Fruit fly (Drosophila melanogaster) whole organism, prepupa: ENCODE data around the gene Glut3.
A peak's percentile ranks its signal among the peaks of the same experiment; 100 is the strongest.

ENCODE experiments used
- Blimp-1 ChIP-seq: fragments of 200-800 bp; sonication (Bioruptor generic); optimal IDR thresholded peaks from 3 replicates; lab custom pipeline; 2017; ENCODE audit warnings: missing biosample characterization, missing genetic modification characterization, mild to moderate bottlenecking, moderate library complexity, missing genetic modification reagents
- CG11762 ChIP-seq: fragments of 200-800 bp; sonication (Bioruptor generic); optimal IDR thresholded peaks from 3 replicates; lab custom pipeline; 2016; ENCODE audit warnings: missing biosample characterization, missing genetic modification characterization; ENCODE audit not compliant: insufficient read depth
- CG11902 ChIP-seq: fragments of 200-800 bp; sonication (Bioruptor generic); optimal IDR thresholded peaks from 3 replicates; lab custom pipeline; 2016; ENCODE audit warnings: missing biosample characterization, missing genetic modification characterization
- CG15336 ChIP-seq: fragments of 200-800 bp; sonication (Bioruptor generic); IDR thresholded peaks from 2 replicates; pipeline ENCODE4 v1.3.6; 2022; ENCODE audit warnings: missing biosample characterization, missing genetic modification characterization
- CG34406 ChIP-seq: fragments of 200-800 bp; sonication (Bioruptor generic); optimal IDR thresholded peaks from 3 replicates; lab custom pipeline; 2016; ENCODE audit warnings: missing biosample characterization, missing genetic modification characterization
- CG6792 ChIP-seq: fragments of 200-800 bp; sonication (Bioruptor generic); optimal IDR thresholded peaks from 3 replicates; lab custom pipeline; 2016; ENCODE audit warnings: missing biosample characterization, missing genetic modification characterization
- CG6808 ChIP-seq: fragments of 200-800 bp; sonication (Bioruptor generic); optimal IDR thresholded peaks from 3 replicates; lab custom pipeline; 2017; ENCODE audit warnings: missing biosample characterization, missing genetic modification characterization, mild to moderate bottlenecking, moderate library complexity, missing genetic modification reagents
- CG7368 ChIP-seq: fragments of 200-800 bp; sonication (Bioruptor generic); optimal IDR thresholded peaks from 3 replicates; lab custom pipeline; 2016; ENCODE audit warnings: missing biosample characterization, missing genetic modification characterization
- CG8632 ChIP-seq: fragments of 200-800 bp; sonication (Bioruptor generic); optimal IDR thresholded peaks from 3 replicates; lab custom pipeline; 2016; ENCODE audit warnings: missing biosample characterization, missing genetic modification characterization
- Eip75B ChIP-seq: fragments of 200-800 bp; sonication (Bioruptor generic); optimal IDR thresholded peaks from 3 replicates; lab custom pipeline; 2016; ENCODE audit warnings: missing biosample characterization, missing genetic modification characterization
- Eip93F ChIP-seq: fragments of 200-800 bp; sonication (Bioruptor generic); optimal IDR thresholded peaks from 2 replicates; lab custom pipeline; 2016; ENCODE audit warnings: missing biosample characterization, mild to moderate bottlenecking, missing genetic modification characterization
- Hr38 ChIP-seq: sonication (Bioruptor generic); optimal IDR thresholded peaks from 2 replicates; lab custom pipeline; 2016; ENCODE audit warnings: missing biosample characterization, missing genetic modification characterization
- Hr4 ChIP-seq: fragments of 200-800 bp; sonication (Bioruptor generic); optimal IDR thresholded peaks from 3 replicates; lab custom pipeline; 2016; ENCODE audit warnings: missing biosample characterization, missing genetic modification characterization
- Lpt ChIP-seq: fragments of 200-800 bp; sonication (Bioruptor generic); optimal IDR thresholded peaks from 3 replicates; lab custom pipeline; 2016; ENCODE audit warnings: missing biosample characterization, missing genetic modification characterization
- Met ChIP-seq: fragments of 200-800 bp; sonication (Bioruptor generic); optimal IDR thresholded peaks from 3 replicates; lab custom pipeline; 2016; ENCODE audit warnings: missing biosample characterization, missing genetic modification characterization
- OdsH ChIP-seq: fragments of 200-800 bp; sonication (Bioruptor generic); optimal IDR thresholded peaks from 3 replicates; lab custom pipeline; 2016; ENCODE audit warnings: missing biosample characterization, missing genetic modification characterization
- Smox ChIP-seq: fragments of 200-800 bp; sonication (Bioruptor generic); optimal IDR thresholded peaks from 3 replicates; lab custom pipeline; 2016; ENCODE audit warnings: missing biosample characterization, missing genetic modification characterization
- Sox102F ChIP-seq: fragments of 200-800 bp; sonication (Bioruptor generic); optimal IDR thresholded peaks from 2 replicates; lab custom pipeline; 2016; ENCODE audit warnings: missing biosample characterization, mild to moderate bottlenecking, missing genetic modification characterization
- Sox14 ChIP-seq: fragments of 200-800 bp; sonication (Bioruptor generic); optimal IDR thresholded peaks from 3 replicates; lab custom pipeline; 2016; ENCODE audit warnings: missing biosample characterization, missing genetic modification characterization
- acj6 ChIP-seq: fragments of 200-800 bp; sonication (Bioruptor generic); optimal IDR thresholded peaks from 3 replicates; lab custom pipeline; 2016; ENCODE audit warnings: missing biosample characterization, missing genetic modification characterization
- dac ChIP-seq: fragments of 200-800 bp; sonication (Bioruptor generic); optimal IDR thresholded peaks from 2 replicates; lab custom pipeline; 2017; ENCODE audit warnings: missing biosample characterization, mild to moderate bottlenecking, missing genetic modification characterization
- dsx ChIP-seq: fragments of 200-800 bp; optimal IDR thresholded peaks from 3 replicates; lab custom pipeline; 2019; ENCODE audit warnings: missing biosample characterization, mild to moderate bottlenecking, missing genetic modification characterization, moderate library complexity; ENCODE audit not compliant: poor library complexity, severe bottlenecking
- eg ChIP-seq: fragments of 200-800 bp; sonication (Bioruptor generic); IDR thresholded peaks from 3 replicates; pipeline ENCODE4 v1.3.6; 2022; ENCODE audit warnings: missing biosample characterization, missing genetic modification characterization
- fd85E ChIP-seq: fragments of 200-800 bp; sonication (Bioruptor generic); optimal IDR thresholded peaks from 3 replicates; lab custom pipeline; 2016; ENCODE audit warnings: missing biosample characterization, missing genetic modification characterization
- lz ChIP-seq: fragments of 200-800 bp; sonication (Bioruptor generic); optimal IDR thresholded peaks from 3 replicates; lab custom pipeline; 2016; ENCODE audit warnings: missing biosample characterization, missing genetic modification characterization
- net ChIP-seq: fragments of 200-800 bp; sonication (Bioruptor generic); optimal IDR thresholded peaks from 3 replicates; lab custom pipeline; 2016; ENCODE audit warnings: missing biosample characterization, missing genetic modification characterization
- pdm3 ChIP-seq: fragments of 200-800 bp; sonication (Bioruptor generic); optimal IDR thresholded peaks from 3 replicates; lab custom pipeline; 2016; ENCODE audit warnings: missing biosample characterization, missing genetic modification characterization
- spab ChIP-seq: fragments of 200-800 bp; sonication (Bioruptor generic); optimal IDR thresholded peaks from 2 replicates; lab custom pipeline; 2017; ENCODE audit warnings: missing biosample characterization, mild to moderate bottlenecking, missing genetic modification characterization, missing genetic modification reagents
- ss ChIP-seq, 2 experiments: fragments of 200-800 bp; sonication (Bioruptor generic); optimal IDR thresholded peaks; 2 replicates in 1 of 2; 3 replicates in 1 of 2; lab custom pipeline; 2017 to 2018; ENCODE audit warnings: mild to moderate bottlenecking in 2 of 2, missing biosample characterization in 2 of 2, missing genetic modification characterization in 2 of 2, moderate library complexity in 1 of 2
- svp ChIP-seq: fragments of 200-800 bp; sonication (Bioruptor generic); peaks from one replicate; lab custom pipeline; 2016; ENCODE audit warnings: missing biosample characterization, missing genetic modification characterization

The Glut3 gene

dm6 chr3R:16783148-16783708 is 4.9 kb upstream of the Glut3 start:
- TF ChIP-seq CG7368 (GFP tag; lab: Kevin White, UChicago) = no peak
- TF ChIP-seq CG15336 = no peak
- TF ChIP-seq Lpt (GFP tag; lab: Kevin White, UChicago) = no peak
- TF ChIP-seq eg (GFP tag; lab: Robert Waterston, UW) = no peak
- no peak for TF ChIP-seq Smox (GFP tag; lab: Kevin White, UChicago)
- no peak for TF ChIP-seq OdsH (GFP tag; lab: Kevin White, UChicago)

dm6 chr3R:16783976-16784375 is 4.1 kb upstream of the Glut3 start:
- TF ChIP-seq lz (GFP tag; lab: Kevin White, UChicago) = no peak
- TF ChIP-seq Eip93F (GFP tag; lab: Kevin White, UChicago) = no peak
- TF ChIP-seq svp (GFP tag; lab: Kevin White, UChicago) = peak; percentile 26
- TF ChIP-seq CG6792 (GFP tag; lab: Kevin White, UChicago) = no peak
- no peak for TF ChIP-seq CG11762 (GFP tag; lab: Kevin White, UChicago)
- TF ChIP-seq spab (GFP tag; lab: Kevin White, UChicago) = no peak

dm6 chr3R:16785056-16785455 is 3.1 kb upstream of the Glut3 start:
- TF ChIP-seq Eip93F (GFP tag; lab: Kevin White, UChicago) (no peak), Sox102F (GFP tag; lab: Kevin White, UChicago) (no peak), CG34406 (GFP tag; lab: Kevin White, UChicago) (no peak), CG8632 (GFP tag; lab: Kevin White, UChicago) (no peak), Sox14 (GFP tag; lab: Kevin White, UChicago) (no peak), svp (GFP tag; lab: Kevin White, UChicago) (peak; percentile 81), OdsH (GFP tag; lab: Kevin White, UChicago) (no peak)
- TF ChIP-seq, all 60 proteins: peak for 1

- TF ChIP-seq dac = no peak
- TF ChIP-seq CG11902 (GFP tag; lab: Kevin White, UChicago) = no peak
- no peak for TF ChIP-seq CG6808 (GFP tag; lab: Kevin White, UChicago)
- TF ChIP-seq Eip93F (GFP tag; lab: Kevin White, UChicago) = no peak
- TF ChIP-seq Sox14 (GFP tag; lab: Kevin White, UChicago) = no peak
- no peak for TF ChIP-seq Hr4 (GFP tag; lab: Kevin White, UChicago)
- no peak for TF ChIP-seq svp (GFP tag; lab: Kevin White, UChicago)
- TF ChIP-seq Eip75B = no peak
- no peak for TF ChIP-seq Sox102F (GFP tag; lab: Kevin White, UChicago)
- TF ChIP-seq CG8632 (GFP tag; lab: Kevin White, UChicago) = no peak
- no peak for TF ChIP-seq Hr38 (GFP tag; lab: Kevin White, UChicago)
- TF ChIP-seq Met = no peak
- TF ChIP-seq net (GFP tag; lab: Kevin White, UChicago) = no peak
- no peak for TF ChIP-seq fd85E (GFP tag; lab: Kevin White, UChicago)
Measured at dm6 chr3R:16787378-16787777, 733 bp upstream of the Glut3 start.

- no peak for TF ChIP-seq CG15336
- TF ChIP-seq pdm3 (GFP tag; lab: Kevin White, UChicago) = no peak
- no peak for TF ChIP-seq dsx
- TF ChIP-seq net (GFP tag; lab: Kevin White, UChicago) = no peak
- no peak for TF ChIP-seq ss (GFP tag; optimal IDR thresholded peaks at IDR 0.05; lab: Kevin White, UChicago)
- TF ChIP-seq Hr4 (GFP tag; lab: Kevin White, UChicago) = no peak
- no peak for TF ChIP-seq acj6 (GFP tag; lab: Kevin White, UChicago)
- TF ChIP-seq Blimp-1 (GFP tag; lab: Kevin White, UChicago) = no peak
- TF ChIP-seq Sox102F (GFP tag; lab: Kevin White, UChicago) = no peak
- no peak for TF ChIP-seq lz (GFP tag; lab: Kevin White, UChicago)
- TF ChIP-seq, all 60 proteins: peak for 0
Measured at dm6 chr3R:16791619-16792018, 3.5 kb downstream of the Glut3 start.
